Fruit fly (Drosophila melanogaster) ovary, adult (tissue): ENCODE data around the gene att-ORFB.
A peak's percentile ranks its signal among the peaks of the same experiment; 100 is the strongest.

Experiments
- CG17801 ChIP-seq: fragments of 200-800 bp; optimal IDR thresholded peaks from 2 replicates; lab custom pipeline; 2019; ENCODE audit warnings: missing biosample characterization, mild to moderate bottlenecking, missing genetic modification characterization, moderate library complexity; ENCODE audit not compliant: partially characterized antibody

att-ORFB gene

DNA sequence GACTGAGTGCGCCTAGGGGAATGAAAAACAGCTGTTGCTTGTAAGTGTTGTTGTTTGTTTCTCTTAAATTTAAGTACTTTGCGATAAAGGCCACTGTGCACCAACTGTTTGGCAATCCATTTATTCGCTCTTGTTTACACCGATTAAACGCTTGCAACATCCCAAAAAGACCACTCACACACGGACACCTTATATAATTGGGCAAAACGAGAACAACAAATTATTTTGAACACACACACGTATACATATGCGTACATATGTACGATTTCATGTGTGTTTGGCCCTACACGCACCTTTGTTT, 2.9 kb upstream of the att-ORFB start:
- TF ChIP-seq CG17801 (GFP tag; lab: Kevin White, UChicago), result no peak

DNA sequence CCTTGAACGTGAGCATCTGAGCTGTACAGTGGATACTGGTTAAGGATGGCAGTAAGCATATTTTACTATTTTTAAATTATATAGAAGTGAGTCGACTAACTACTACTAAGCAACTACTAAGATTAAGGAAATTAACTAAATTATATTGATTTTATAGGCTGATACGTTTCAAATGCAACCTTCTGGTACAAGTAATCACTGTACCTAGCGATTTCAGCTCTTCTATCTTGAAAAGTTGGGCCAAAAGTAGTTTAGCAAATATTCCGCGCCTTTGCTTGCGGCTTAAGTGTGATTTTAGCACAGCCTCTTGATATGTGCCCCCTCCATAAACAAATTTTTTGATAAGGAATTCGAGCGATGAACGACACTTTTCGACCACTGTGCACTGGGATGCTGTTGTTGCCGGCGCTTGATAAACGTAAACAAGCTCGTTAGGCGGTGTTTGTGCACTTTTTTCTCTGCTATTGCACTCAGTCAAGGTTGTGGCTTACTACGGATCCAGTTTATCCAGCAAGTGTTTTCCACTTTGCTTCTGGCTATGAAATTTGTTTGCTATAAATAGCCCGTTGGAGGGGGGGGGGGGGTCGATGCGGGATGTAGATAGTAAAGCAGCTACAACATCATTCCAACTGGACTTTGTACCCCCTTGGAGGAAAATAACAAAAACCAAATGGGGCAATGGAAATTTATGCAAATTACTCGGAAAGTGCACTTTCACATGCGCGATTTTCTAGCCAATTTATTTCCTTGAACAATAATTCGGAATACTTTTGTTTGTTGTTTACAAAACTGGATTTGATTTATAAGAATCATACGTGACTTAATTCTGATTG, 2.3 kb upstream of the att-ORFB start:
- no peak for TF ChIP-seq CG17801 (GFP tag; lab: Kevin White, UChicago)

- TF ChIP-seq CG17801 (GFP tag; lab: Kevin White, UChicago), result no peak
Measured at dm6 chr3R:20555720-20556280, 1.6 kb upstream of the att-ORFB start.

DNA sequence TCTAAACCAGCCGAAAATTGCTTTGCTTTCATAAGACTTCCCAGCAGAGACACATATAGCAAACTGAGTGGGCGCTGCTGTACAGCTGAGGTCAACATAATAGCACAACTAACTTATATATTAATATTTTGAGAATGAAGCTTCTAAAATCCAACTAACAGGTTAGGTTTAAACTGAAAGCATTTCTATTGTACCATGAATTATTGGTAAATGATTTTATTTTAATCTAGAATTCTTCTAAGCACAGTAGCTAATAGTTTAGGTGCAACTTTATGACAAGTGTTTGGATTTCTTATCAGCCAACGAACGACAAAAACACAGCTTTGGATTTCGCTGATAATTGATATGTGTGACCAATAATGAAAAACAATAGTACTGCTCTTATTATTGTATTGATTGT, 823 bp upstream of the att-ORFB start:
- TF ChIP-seq CG17801 (GFP tag; lab: Kevin White, UChicago), result no peak

dm6 chr3R:20552093-20552492, 2.1 kb downstream of the att-ORFB start, which contains the start of gene Stat92E:
Stat92E (minus strand) TSS chr3R:20552311.
- TF ChIP-seq CG17801 (GFP tag; lab: Kevin White, UChicago), result no peak

DNA sequence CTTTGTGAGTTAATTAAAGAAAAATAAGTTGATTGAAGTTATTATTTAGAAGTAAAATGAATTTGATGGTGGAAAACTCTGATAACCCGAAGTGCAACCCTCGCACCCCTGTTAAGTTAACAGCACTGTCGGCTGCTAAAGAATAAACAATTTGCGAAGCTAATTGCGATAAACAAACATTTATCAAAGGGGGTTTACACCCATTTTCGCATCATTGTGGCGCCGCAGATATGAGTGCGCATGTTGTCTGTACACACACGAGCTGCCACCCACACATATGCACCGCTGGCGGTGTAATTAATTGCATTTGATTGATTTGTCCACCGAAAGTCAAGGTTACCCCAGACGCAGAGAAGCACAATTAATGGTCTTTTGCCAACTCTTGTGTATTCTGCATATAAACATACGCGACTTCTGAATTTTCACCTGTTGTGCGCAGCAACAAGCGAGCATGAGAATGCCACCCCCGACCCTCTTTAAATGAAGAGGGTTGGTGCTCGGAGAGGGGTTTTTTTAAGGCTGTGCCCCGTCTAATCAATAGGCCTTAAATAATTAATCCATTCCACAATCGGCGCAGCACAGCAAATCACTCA, 2.6 kb downstream of the att-ORFB start:
- no peak for TF ChIP-seq CG17801 (GFP tag; lab: Kevin White, UChicago)

DNA sequence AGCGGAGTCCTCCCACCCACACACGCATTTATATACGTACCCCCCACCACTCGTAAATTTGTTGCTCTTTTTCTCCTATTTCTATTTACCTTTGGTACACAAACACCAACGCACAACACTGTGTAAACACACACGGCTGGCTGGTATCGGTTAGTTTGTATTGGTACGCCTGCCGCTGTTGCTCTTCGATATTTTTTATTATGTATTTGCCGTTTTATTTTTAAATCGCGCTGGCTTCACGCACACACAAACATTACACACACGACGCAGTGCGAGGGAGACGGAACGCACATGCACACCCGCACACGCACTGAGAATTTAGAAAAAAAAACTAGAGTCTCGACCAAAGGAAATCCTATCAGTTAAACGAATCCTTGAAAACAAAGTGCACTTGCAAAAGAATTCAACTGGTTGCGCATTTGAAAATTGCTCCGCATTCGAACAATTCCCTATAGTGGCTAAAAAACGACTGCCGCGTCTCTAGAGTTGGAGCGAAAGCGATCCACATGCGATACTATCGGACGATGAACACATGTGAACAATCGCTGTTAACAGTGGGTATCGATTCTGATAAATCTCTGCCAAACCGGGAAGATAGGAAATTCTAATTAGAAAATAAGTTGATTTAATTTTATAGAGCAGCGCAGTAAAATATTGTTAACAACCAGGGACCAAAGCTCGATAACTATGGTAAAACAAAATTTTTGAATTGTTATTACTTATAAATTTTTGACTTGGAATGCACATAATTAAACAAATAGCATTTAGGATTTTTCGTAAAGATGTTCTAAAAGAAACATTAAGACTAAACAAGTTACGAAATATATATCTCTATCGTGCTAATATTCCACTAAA, 3.3 kb downstream of the att-ORFB start:
- peak; percentile 50 for TF ChIP-seq CG17801 (GFP tag; lab: Kevin White, UChicago)

- peak; percentile 91 for TF ChIP-seq CG17801 (GFP tag; lab: Kevin White, UChicago)
Measured at dm6 chr3R:20549855-20550603, 4.2 kb downstream of the att-ORFB start.

DNA sequence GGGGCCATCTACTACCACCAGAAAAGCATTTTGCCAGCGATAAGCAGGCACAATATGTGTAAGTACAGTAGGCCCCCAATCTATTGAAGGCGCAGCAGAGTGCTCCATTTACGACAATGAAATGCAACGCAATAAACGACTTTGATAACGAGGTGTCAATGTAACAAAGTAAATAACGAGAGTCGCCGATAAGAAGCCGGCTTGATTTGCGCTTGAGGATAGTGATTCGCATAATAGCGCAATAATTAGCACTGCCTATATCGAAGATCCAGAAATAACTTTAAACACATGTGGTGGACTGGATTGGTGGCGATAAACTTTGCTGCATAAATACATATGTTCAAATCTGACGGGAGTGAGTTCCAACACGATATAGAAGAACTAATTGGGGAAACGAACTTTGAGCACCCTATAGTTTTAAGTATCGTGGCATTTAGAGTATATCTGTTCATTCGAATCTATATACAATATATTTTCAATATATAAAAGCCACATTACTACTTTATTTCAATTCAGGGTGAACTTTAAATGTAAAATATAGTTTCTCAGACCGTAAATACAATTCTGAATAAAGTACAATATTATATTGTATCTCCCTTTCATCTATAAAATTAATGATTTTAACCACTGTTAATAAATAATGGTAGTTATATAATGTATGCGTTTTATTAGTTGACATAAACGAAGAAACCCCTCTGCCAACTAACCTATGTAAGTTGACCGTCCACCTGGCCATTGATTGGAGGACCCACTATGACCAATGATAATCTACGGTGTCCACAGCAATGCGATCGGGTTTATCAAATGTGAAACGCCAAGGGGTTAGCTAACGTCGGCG, 5.0 kb downstream of the att-ORFB start:
- no peak for TF ChIP-seq CG17801 (GFP tag; lab: Kevin White, UChicago)

DNA sequence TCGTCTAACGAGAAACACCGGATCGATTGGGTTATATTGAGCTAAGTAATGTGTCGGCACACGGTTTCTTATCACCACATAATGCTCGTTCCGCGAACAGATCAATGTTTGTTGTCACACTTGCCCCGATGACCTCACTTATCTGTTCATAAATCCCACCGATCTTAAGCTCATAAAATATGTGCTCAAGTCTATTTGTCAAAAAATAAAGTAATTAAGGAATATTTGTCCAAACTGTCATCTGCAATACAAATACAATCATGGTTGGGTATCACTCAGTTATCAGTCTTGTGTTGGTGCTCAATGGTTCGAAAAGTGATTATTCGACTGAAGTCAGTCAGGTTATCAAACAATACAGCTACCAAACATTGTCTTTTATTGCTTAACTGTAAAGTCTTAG, 5.9 kb downstream of the att-ORFB start:
- no peak for TF ChIP-seq CG17801 (GFP tag; lab: Kevin White, UChicago)

dm6 chr3R:20547758-20548157, 6.4 kb downstream of the att-ORFB start:
- no peak for TF ChIP-seq CG17801 (GFP tag; lab: Kevin White, UChicago)

dm6 chr3R:20546662-20547620, 7.3 kb downstream of the att-ORFB start:
- no peak for TF ChIP-seq CG17801 (GFP tag; lab: Kevin White, UChicago)
